Worm (Caenorhabditis elegans): ENCODE measurements around the gene rbmx-2.

The rbmx-2 gene

ce11 chrII:6222558-6222957 lies 25.8 kb upstream of the rbmx-2 start, which contains the start of gene C30B5.6:
Gene C30B5.6, minus strand, starts transcription at chrII:6222658.
- TF ChIP-seq mbf-1 (tag; optimal IDR thresholded peaks at IDR 0.05) (no peak), ztf-4 (tag; optimal IDR thresholded peaks at IDR 0.05) (no peak), peb-1 (tag; optimal IDR thresholded peaks at IDR 0.05) (no peak), snpc-4 (tag; optimal IDR thresholded peaks at IDR 0.05) (no peak)

DNA sequence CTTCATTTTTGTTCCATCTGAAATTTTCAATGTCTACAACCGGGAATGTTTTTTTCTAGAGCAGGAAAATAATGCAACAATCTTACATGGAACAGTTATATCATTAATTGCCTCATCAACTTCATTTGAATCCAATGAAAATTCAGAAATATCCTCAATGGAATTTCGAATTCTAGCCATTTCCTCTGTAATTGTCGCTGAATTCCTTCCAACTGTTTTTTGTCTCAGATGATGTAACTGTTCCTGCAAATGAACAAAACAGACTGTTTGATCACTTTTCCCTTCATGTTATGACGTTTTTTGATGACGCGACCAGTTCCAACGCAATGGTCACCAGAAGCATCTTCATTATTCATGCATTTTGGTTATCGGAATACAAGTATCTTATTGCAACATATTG lies 24.7 kb upstream of the rbmx-2 start:
- TF ChIP-seq mdl-1 (tag; optimal IDR thresholded peaks at IDR 0.05): no peak
- no peak for TF ChIP-seq nhr-237 (tag; optimal IDR thresholded peaks at IDR 0.05)
- no peak for TF ChIP-seq unc-62 (GFP tag; optimal IDR thresholded peaks at IDR 0.05)
- no peak for TF ChIP-seq nhr-6 (tag; optimal IDR thresholded peaks at IDR 0.05)

DNA sequence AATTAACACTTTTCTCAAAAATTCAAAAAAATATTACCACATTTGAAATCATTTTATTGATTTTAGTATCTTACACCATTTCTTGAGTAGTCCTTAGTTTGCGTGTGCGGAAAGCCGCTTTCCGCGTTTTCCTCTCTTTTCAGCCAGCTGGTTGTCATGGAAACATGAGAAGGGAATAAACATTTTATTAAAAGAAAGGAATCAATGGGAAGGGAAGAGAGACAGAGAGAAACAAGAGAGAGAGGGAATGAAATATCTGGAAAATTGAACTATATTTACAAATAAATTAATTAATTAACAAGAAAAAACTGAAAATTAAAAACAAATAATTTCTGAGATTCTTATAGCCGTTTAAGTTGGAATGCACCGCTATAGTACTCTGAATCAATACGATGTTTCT lies 22.6 kb upstream of the rbmx-2 start, which contains the start of gene mks-2:
TSS of gene mks-2 (minus strand) at position 101 of the 400 bp plus-strand sequence.
- TF ChIP-seq lin-39 (tag; optimal IDR thresholded peaks at IDR 0.05) (no peak), nhr-23 (tag; optimal IDR thresholded peaks at IDR 0.05) (no peak), gmeb-1 (tag; optimal IDR thresholded peaks at IDR 0.05) (no peak), lin-13 (GFP tag; optimal IDR thresholded peaks at IDR 0.05) (no peak), unc-39 (tag; optimal IDR thresholded peaks at IDR 0.05) (no peak), lsy-2 (tag; optimal IDR thresholded peaks at IDR 0.05) (no peak), nhr-12 (tag; optimal IDR thresholded peaks at IDR 0.05) (no peak), sma-3 (GFP tag; optimal IDR thresholded peaks at IDR 0.05) (no peak), mab-5 (tag; optimal IDR thresholded peaks at IDR 0.05) (no peak), nhr-10 (tag; optimal IDR thresholded peaks at IDR 0.05) (no peak), mbf-1 (tag; optimal IDR thresholded peaks at IDR 0.05) (no peak)

- no peak for TF ChIP-seq egl-27 (tag; optimal IDR thresholded peaks at IDR 0.05)
- no peak for TF ChIP-seq fos-1 (tag; optimal IDR thresholded peaks at IDR 0.05)
- TF ChIP-seq nhr-21 (tag; optimal IDR thresholded peaks at IDR 0.05): no peak
- TF ChIP-seq nhr-11 (tag; optimal IDR thresholded peaks at IDR 0.05): no peak
Measured at ce11 chrII:6208116-6208515, 11.4 kb upstream of the rbmx-2 start, which contains the start of gene daf-37. Gene daf-37, minus strand, starts transcription at chrII:6208216.

DNA sequence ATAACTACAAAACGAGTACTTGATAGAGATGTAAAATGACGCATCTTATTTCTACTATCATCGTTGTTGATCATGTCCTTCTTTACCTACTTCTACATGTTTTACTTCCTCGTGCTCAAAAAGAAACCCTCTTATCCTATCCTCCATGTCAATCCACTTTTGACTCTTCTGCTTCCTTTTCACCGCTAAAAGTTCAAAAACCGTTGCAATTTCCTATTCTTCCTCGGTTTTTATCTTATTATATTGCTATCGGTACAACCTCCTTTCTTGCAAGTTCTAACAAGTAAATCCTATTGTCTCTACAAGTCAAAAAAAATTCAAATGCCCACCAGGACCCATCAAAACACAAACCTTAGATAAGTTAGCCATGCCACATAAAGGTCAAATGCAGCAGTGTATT lies 10.5 kb upstream of the rbmx-2 start:
- TF ChIP-seq skn-1 (tag; optimal IDR thresholded peaks at IDR 0.05): no peak
- TF ChIP-seq crh-2 (tag; optimal IDR thresholded peaks at IDR 0.05): no peak
- TF ChIP-seq ztf-1 (GFP tag; conservative IDR thresholded peaks at IDR 0.05): no peak

DNA sequence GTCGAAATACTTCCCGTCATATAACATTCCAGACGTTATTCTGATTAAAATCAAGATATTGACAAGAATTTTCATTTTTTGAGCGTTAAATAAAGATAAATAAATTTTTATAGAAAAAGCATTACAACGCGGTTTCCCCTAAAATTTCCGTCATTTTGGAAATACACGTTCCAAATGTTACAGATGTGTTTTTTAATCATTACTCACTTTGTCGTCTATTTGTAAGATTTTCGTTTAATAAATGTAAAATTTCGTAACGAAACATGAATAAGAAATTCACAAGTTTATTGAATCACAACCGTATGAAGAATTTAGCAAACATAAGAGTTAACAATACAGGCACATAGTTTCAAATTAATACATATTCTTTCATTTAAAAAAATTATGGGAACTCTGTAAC lies 6.2 kb upstream of the rbmx-2 start, which contains the start of gene C30B5.17:
TSS of gene C30B5.17 (minus strand) at position 101 of the 400 bp plus-strand sequence.
- TF ChIP-seq elt-1 (tag; optimal IDR thresholded peaks at IDR 0.05) (no peak), nhr-10 (tag; optimal IDR thresholded peaks at IDR 0.05) (no peak)

- no peak for TF ChIP-seq ceh-16 (tag; optimal IDR thresholded peaks at IDR 0.05)
- TF ChIP-seq nhr-129 (tag; optimal IDR thresholded peaks at IDR 0.05): no peak
- no peak for TF ChIP-seq mdl-1 (tag; optimal IDR thresholded peaks at IDR 0.05)
- TF ChIP-seq sem-4 (tag; optimal IDR thresholded peaks at IDR 0.05): no peak
- no peak for TF ChIP-seq nhr-77 (tag; optimal IDR thresholded peaks at IDR 0.05)
- TF ChIP-seq sma-3 (GFP tag; optimal IDR thresholded peaks at IDR 0.05): no peak
- no peak for TF ChIP-seq dmd-4 (tag; optimal IDR thresholded peaks at IDR 0.05)
- no peak for TF ChIP-seq ZK546.5 (tag; optimal IDR thresholded peaks at IDR 0.05)
- TF ChIP-seq C34F6.9 (tag; optimal IDR thresholded peaks at IDR 0.05): no peak
- TF ChIP-seq fos-1 (tag; optimal IDR thresholded peaks at IDR 0.05): no peak
- no peak for TF ChIP-seq mab-5 (tag; optimal IDR thresholded peaks at IDR 0.05)
- TF ChIP-seq ztf-11 (tag; optimal IDR thresholded peaks at IDR 0.05): no peak
- no peak for TF ChIP-seq egl-27 (tag; optimal IDR thresholded peaks at IDR 0.05)
- no peak for TF ChIP-seq nhr-23 (tag; optimal IDR thresholded peaks at IDR 0.05)
Measured at ce11 chrII:6199010-6199409, 2.3 kb upstream of the rbmx-2 start.

Data from whole organism, L2 larva.